Worm (Caenorhabditis elegans): ENCODE results near the gene T14B4.9.

T14B4.9 gene

DNA sequence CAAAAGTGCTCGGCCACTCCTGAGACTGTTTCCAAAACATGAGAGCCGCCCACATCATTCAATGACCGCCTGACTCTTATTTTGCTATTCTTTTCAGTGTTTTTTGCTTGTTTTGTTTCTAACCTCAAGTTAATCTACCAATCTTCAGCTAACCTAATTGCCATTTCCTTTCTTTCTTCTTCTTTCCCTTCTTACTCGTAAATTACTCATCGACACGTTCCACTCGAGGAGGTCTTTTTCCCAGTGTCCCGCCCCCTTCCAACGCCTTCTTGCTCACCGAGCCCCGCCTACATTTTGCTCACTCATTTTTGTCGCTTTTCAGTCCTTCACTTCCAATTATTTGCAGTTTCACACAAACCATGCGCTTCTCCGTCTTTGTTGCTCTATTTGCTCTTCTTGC lies 31.1 kb upstream of the T14B4.9 start, which contains the start of gene nlp-50:
nlp-50 (plus strand) TSS at position 301 of the 400 bp plus-strand sequence.
- TF ChIP-seq lin-14 (GFP tag; optimal IDR thresholded peaks at IDR 0.05), result peak; percentile 2
- no peak for TF ChIP-seq vab-15 (tag; optimal IDR thresholded peaks at IDR 0.05)

DNA sequence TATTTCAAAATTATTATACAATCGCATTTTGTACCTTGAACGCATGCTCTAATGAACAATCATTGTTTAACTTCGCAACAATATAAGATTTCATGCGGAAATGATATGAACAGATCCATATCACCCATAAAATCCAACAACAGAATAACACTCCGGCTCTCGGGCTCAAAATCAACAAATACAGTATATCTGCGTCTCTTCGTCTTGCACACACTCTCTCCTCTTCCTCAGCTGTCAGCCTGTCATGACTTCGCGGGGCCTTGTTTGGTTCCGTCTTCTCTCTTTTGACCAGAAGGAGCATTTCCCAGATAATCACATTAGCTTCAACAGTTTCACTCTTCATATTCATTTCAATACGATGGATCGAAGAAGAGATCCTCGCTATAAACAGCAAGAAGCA lies 22.6 kb upstream of the T14B4.9 start, which contains the start of gene F41G3.3:
F41G3.3 (plus strand) TSS at position 301 of the 400 bp plus-strand sequence.
- TF ChIP-seq unc-62 (GFP tag; optimal IDR thresholded peaks at IDR 0.05), result no peak
- TF ChIP-seq egl-13 (tag; optimal IDR thresholded peaks at IDR 0.05), result no peak
- no peak for TF ChIP-seq mdl-1 (tag; optimal IDR thresholded peaks at IDR 0.05)
- no peak for TF ChIP-seq lin-35 (GFP tag; optimal IDR thresholded peaks at IDR 0.05)
- no peak for TF ChIP-seq xbp-1 (tag; optimal IDR thresholded peaks at IDR 0.05)
- no peak for TF ChIP-seq nhr-76 (tag; optimal IDR thresholded peaks at IDR 0.05)
- no peak for TF ChIP-seq snpc-4 (tag; optimal IDR thresholded peaks at IDR 0.05)
- no peak for TF ChIP-seq nhr-90 (tag; optimal IDR thresholded peaks at IDR 0.05; ENCODE audit: poor library complexity)
- TF ChIP-seq jun-1 (tag; optimal IDR thresholded peaks at IDR 0.05), result no peak
- no peak for TF ChIP-seq ceh-90 (tag; optimal IDR thresholded peaks at IDR 0.05)
- TF ChIP-seq lsy-2 (tag; optimal IDR thresholded peaks at IDR 0.05), result no peak
- TF ChIP-seq efl-3 (GFP tag; optimal IDR thresholded peaks at IDR 0.05), result no peak
- TF ChIP-seq nhr-19 (GFP tag; conservative IDR thresholded peaks at IDR 0.05), result no peak
- TF ChIP-seq F16B12.6 (tag; optimal IDR thresholded peaks at IDR 0.05), result no peak
- no peak for TF ChIP-seq mep-1 (tag; optimal IDR thresholded peaks at IDR 0.05)

DNA sequence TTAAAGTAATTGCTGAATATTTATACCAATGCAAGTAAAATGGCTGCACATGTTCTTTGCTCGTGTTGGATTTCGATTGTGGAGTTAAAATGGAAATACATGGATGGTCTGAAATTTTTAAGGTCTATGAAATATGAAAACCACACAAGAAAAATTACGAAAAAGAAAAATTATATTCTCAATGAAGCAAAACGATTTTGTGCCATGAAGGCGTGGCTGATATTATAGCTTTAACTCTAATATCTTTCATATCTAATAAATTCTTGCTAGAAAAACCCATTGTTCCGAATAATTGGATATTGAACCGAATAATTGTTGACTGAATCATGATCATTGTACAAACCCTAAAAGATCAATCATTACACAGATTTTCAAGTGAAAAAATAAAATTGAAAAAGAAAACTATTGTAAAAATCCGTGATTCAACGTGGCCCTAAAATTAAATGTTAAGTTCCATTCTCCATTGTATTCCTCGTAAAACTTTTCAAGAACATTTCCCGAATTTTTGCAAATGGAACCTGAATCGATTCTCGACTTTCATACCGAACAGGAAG lies 21.1 kb upstream of the T14B4.9 start, which contains the start of the genes srx-95 and fis-1:
srx-95 (minus strand) TSS at position 101 of the 554 bp plus-strand sequence.
fis-1 (plus strand) TSS at position 504 of the 554 bp plus-strand sequence.
- TF ChIP-seq snu-23 (GFP tag; optimal IDR thresholded peaks at IDR 0.05), result no peak
- no peak for TF ChIP-seq F16B12.6 (tag; optimal IDR thresholded peaks at IDR 0.05)
- no peak for TF ChIP-seq tbx-2 (tag; optimal IDR thresholded peaks at IDR 0.05)
- TF ChIP-seq unc-98 (GFP tag; IDR thresholded peaks at IDR 0.05), result no peak
- no peak for TF ChIP-seq mef-2 (tag; optimal IDR thresholded peaks at IDR 0.05)
- TF ChIP-seq nhr-47 (tag; optimal IDR thresholded peaks at IDR 0.05), result no peak
- no peak for TF ChIP-seq lin-14 (GFP tag; optimal IDR thresholded peaks at IDR 0.05)
- no peak for TF ChIP-seq lin-13 (GFP tag; optimal IDR thresholded peaks at IDR 0.05)
- TF ChIP-seq nhr-12 (tag; optimal IDR thresholded peaks at IDR 0.05), result no peak
- TF ChIP-seq ztf-4 (tag; optimal IDR thresholded peaks at IDR 0.05), result no peak
- TF ChIP-seq sox-4 (tag; optimal IDR thresholded peaks at IDR 0.05), result no peak
- TF ChIP-seq zip-4 (GFP tag; optimal IDR thresholded peaks at IDR 0.05), result no peak
- no peak for TF ChIP-seq rnt-1 (tag; optimal IDR thresholded peaks at IDR 0.05)
- TF ChIP-seq nhr-20 (tag; optimal IDR thresholded peaks at IDR 0.05), result no peak
- TF ChIP-seq grh-1 (GFP tag; IDR thresholded peaks at IDR 0.05), result no peak
- no peak for TF ChIP-seq lin-15B (tag; optimal IDR thresholded peaks at IDR 0.05)
- TF ChIP-seq nhr-84 (tag; optimal IDR thresholded peaks at IDR 0.05), result no peak

DNA sequence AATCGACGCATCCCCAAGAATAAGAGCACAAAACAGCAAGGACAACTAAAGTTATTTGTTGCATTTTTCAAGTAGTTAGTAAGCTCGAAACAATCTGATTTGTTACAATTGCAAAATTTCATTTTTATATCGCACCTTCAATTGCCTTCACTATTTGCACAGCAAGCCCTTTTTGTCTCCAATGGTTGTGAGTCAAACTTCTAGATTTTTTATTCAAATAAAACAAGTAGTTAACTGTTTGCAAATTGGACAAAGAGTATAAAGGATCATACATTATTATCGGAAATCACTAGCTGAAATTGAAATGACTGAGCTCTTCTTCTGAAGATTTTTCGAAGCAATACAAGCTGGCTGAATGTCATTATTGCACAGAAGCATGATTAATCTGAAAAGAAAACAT lies 19.2 kb upstream of the T14B4.9 start, which contains the start of gene F41G3.21:
F41G3.21 (minus strand) TSS at position 101 of the 400 bp plus-strand sequence.
- no peak for TF ChIP-seq ztf-11 (tag; optimal IDR thresholded peaks at IDR 0.05)
- no peak for TF ChIP-seq dsc-1 (tag; optimal IDR thresholded peaks at IDR 0.05)
- no peak for TF ChIP-seq isw-1 (GFP tag; IDR thresholded peaks at IDR 0.05)
- no peak for TF ChIP-seq elt-2 (tag; optimal IDR thresholded peaks at IDR 0.05)
- TF ChIP-seq ceh-63 (GFP tag; optimal IDR thresholded peaks at IDR 0.05), result no peak
- TF ChIP-seq tbx-2 (tag; optimal IDR thresholded peaks at IDR 0.05), result no peak
- TF ChIP-seq egl-27 (tag; optimal IDR thresholded peaks at IDR 0.05), result no peak
- no peak for TF ChIP-seq nhr-237 (tag; optimal IDR thresholded peaks at IDR 0.05)
- no peak for TF ChIP-seq unc-62 (GFP tag; optimal IDR thresholded peaks at IDR 0.05)
- TF ChIP-seq ces-1 (GFP tag; optimal IDR thresholded peaks at IDR 0.05), result no peak
- no peak for TF ChIP-seq zag-1 (tag; optimal IDR thresholded peaks at IDR 0.05)
- no peak for TF ChIP-seq C34B4.2 (tag; optimal IDR thresholded peaks at IDR 0.05)

Data from whole organism, L1 larva.